Worm (Caenorhabditis elegans) whole organism, young adult: ENCODE measurements around the gene eif-3.F.

Source experiments
- B0261.1 ChIP-seq: sonication (generic microtip); optimal IDR thresholded peaks from 2 replicates; lab custom pipeline; 2016; ENCODE audit warnings: mild to moderate bottlenecking, missing genetic modification characterization, moderate library complexity, missing compliant biosample characterization
- F23B12.7 ChIP-seq: sonication (generic microtip); optimal IDR thresholded peaks from 2 replicates; lab custom pipeline; 2017; ENCODE audit warnings: missing genetic modification characterization, mild to moderate bottlenecking, missing compliant biosample characterization, antibody characterized with exemption, moderate library complexity; ENCODE audit not compliant: insufficient read depth
- F49E8.2 ChIP-seq: sonication (generic microtip); optimal IDR thresholded peaks from 3 replicates; lab custom pipeline; 2017; ENCODE audit warnings: missing genetic modification characterization, mild to moderate bottlenecking, missing compliant biosample characterization, antibody characterized with exemption, moderate library complexity; ENCODE audit not compliant: insufficient read depth
- F57A8.1 ChIP-seq: fragments of 200-800 bp; sonication (Bioruptor generic); optimal IDR thresholded peaks from 2 replicates; lab custom pipeline; 2018; ENCODE audit warnings: mild to moderate bottlenecking, missing genetic modification characterization, moderate library complexity, missing compliant biosample characterization
- Y56A3A.18 ChIP-seq: fragments of 200-800 bp; sonication (Bioruptor generic); IDR thresholded peaks from 2 replicates; pipeline ENCODE4 v1.3.6; 2022; ENCODE audit warnings: missing genetic modification reagents, missing genetic modification characterization, missing compliant biosample characterization
- Y95B8A.8 ChIP-seq: fragments of 200-800 bp; sonication (Bioruptor generic); IDR thresholded peaks from 2 replicates; pipeline ENCODE4 v1.3.6; 2022; ENCODE audit warnings: missing genetic modification reagents, missing genetic modification characterization, missing compliant biosample characterization
- ZK185.1 ChIP-seq: sonication (generic microtip); optimal IDR thresholded peaks from 2 replicates; lab custom pipeline; 2016; ENCODE audit warnings: mild to moderate bottlenecking, missing genetic modification characterization, missing compliant biosample characterization; ENCODE audit not compliant: poor library complexity, severe bottlenecking
- ama-1 ChIP-seq, 3 experiments: fragments of 150-350 bp in 1 of 3; sonication (generic microtip) in 2 of 3; optimal IDR thresholded peaks; 2 replicates each; lab custom pipeline; 2014 to 2018; ENCODE audit warnings: missing biosample characterization in 2 of 3, missing genetic modification characterization in 2 of 3, missing genetic modification reagents in 2 of 3
- attf-3 ChIP-seq: fragments of 200-800 bp; sonication (Bioruptor generic); conservative IDR thresholded peaks from 2 replicates; pipeline ENCODE4 v1.3.6; 2022; ENCODE audit warnings: missing genetic modification reagents, missing genetic modification characterization, missing compliant biosample characterization
- attf-5 ChIP-seq: fragments of 200-800 bp; sonication (Bioruptor generic); optimal IDR thresholded peaks from 2 replicates; lab custom pipeline; 2018; ENCODE audit warnings: mild to moderate bottlenecking, missing genetic modification characterization, missing compliant biosample characterization
- cebp-1 ChIP-seq, 2 experiments: fragments of 200-800 bp in 1 of 2; sonication (Bioruptor generic) in 1 of 2; sonication (generic microtip) in 1 of 2; IDR thresholded peaks in 1 of 2; optimal IDR thresholded peaks in 1 of 2; 2 replicates each; pipeline versions ENCODE4 v1.3.6 to Lab custom; 2017 to 2022; ENCODE audit warnings: missing compliant biosample characterization in 2 of 2, missing genetic modification characterization in 2 of 2, mild to moderate bottlenecking in 1 of 2, missing genetic modification reagents in 1 of 2, moderate library complexity in 1 of 2
- ceh-27 ChIP-seq: fragments of 200-800 bp; sonication (Bioruptor generic); optimal IDR thresholded peaks from 2 replicates; lab custom pipeline; 2018; ENCODE audit warnings: mild to moderate bottlenecking, missing genetic modification characterization, moderate library complexity, missing compliant biosample characterization
- ceh-40 ChIP-seq: fragments of 200-800 bp; sonication (Bioruptor generic); IDR thresholded peaks from 2 replicates; pipeline ENCODE4 v1.3.6; 2022; ENCODE audit warnings: missing genetic modification characterization, missing compliant biosample characterization
- dox-1 ChIP-seq: fragments of 200-800 bp; sonication (Bioruptor generic); IDR thresholded peaks from 2 replicates; pipeline ENCODE4 v1.3.6; 2022; ENCODE audit warnings: missing genetic modification reagents, missing genetic modification characterization, missing compliant biosample characterization
- dpff-1 ChIP-seq: sonication (generic microtip); optimal IDR thresholded peaks from 2 replicates; lab custom pipeline; 2017; ENCODE audit warnings: mild to moderate bottlenecking, missing genetic modification characterization, missing compliant biosample characterization
- efl-1 ChIP-seq: fragments of 150-350 bp; optimal IDR thresholded peaks from 2 replicates; lab custom pipeline; 2014; ENCODE audit warnings: missing biosample characterization, missing genetic modification reagents, missing genetic modification characterization
- egl-18 ChIP-seq: fragments of 200-800 bp; sonication (Bioruptor generic); IDR thresholded peaks from 2 replicates; pipeline ENCODE4 v1.3.6; 2022; ENCODE audit warnings: missing genetic modification reagents, missing genetic modification characterization, missing compliant biosample characterization
- him-1 ChIP-seq: sonication (generic microtip); optimal IDR thresholded peaks from 2 replicates; lab custom pipeline; 2016; ENCODE audit warnings: missing genotype, missing genetic modification reagents, missing genetic modification characterization, missing compliant biosample characterization
- hlh-12 ChIP-seq: sonication (generic microtip); optimal IDR thresholded peaks from 2 replicates; lab custom pipeline; 2016; ENCODE audit warnings: missing genetic modification characterization, missing compliant biosample characterization
- hlh-26 ChIP-seq: fragments of 200-800 bp; sonication (Bioruptor generic); conservative IDR thresholded peaks from 2 replicates; pipeline ENCODE4 v1.3.6; 2022; ENCODE audit warnings: missing genetic modification reagents, missing genetic modification characterization, missing compliant biosample characterization
- lag-1 ChIP-seq: fragments of 200-800 bp; sonication (Bioruptor generic); IDR thresholded peaks from 2 replicates; pipeline ENCODE4 v1.3.6; 2022; ENCODE audit warnings: missing genetic modification reagents, missing genetic modification characterization, missing compliant biosample characterization
- let-526 ChIP-seq: fragments of 200-800 bp; sonication (Bioruptor generic); IDR thresholded peaks from 2 replicates; pipeline ENCODE4 v1.3.6; 2022; ENCODE audit warnings: missing genetic modification reagents, missing genetic modification characterization, missing compliant biosample characterization
- let-607 ChIP-seq, 2 experiments: fragments of 200-800 bp in 1 of 2; sonication (Bioruptor generic) in 1 of 2; sonication (generic microtip) in 1 of 2; optimal IDR thresholded peaks; 2 replicates each; lab custom pipeline; 2016 to 2018; ENCODE audit warnings: mild to moderate bottlenecking in 2 of 2, missing compliant biosample characterization in 2 of 2, missing genetic modification characterization in 2 of 2, moderate library complexity in 2 of 2, missing genotype in 1 of 2
- lin-54 ChIP-seq: fragments of 200-800 bp; sonication (Bioruptor generic); optimal IDR thresholded peaks from 2 replicates; lab custom pipeline; 2018; ENCODE audit warnings: mild to moderate bottlenecking, missing genetic modification characterization, missing compliant biosample characterization
- mel-28 ChIP-seq: sonication (generic microtip); optimal IDR thresholded peaks from 2 replicates; lab custom pipeline; 2016; ENCODE audit warnings: borderline replicate concordance, mild to moderate bottlenecking, missing genetic modification characterization, missing compliant biosample characterization
- nfya-1 ChIP-seq: sonication (generic microtip); optimal IDR thresholded peaks from 2 replicates; lab custom pipeline; 2017; ENCODE audit warnings: antibody characterized with exemption, missing compliant biosample characterization, missing genetic modification characterization, borderline replicate concordance; ENCODE audit not compliant: insufficient read depth
- nfyb-1 ChIP-seq: fragments of 200-800 bp; sonication (Bioruptor generic); IDR thresholded peaks from 2 replicates; pipeline ENCODE4 v1.3.6; 2022; ENCODE audit warnings: missing genetic modification reagents, missing genetic modification characterization, missing compliant biosample characterization
- nhr-80 ChIP-seq: sonication (generic microtip); optimal IDR thresholded peaks from 2 replicates; lab custom pipeline; 2016; ENCODE audit warnings: missing genetic modification characterization, missing compliant biosample characterization
- sdz-38 ChIP-seq: sonication (generic microtip); optimal IDR thresholded peaks from 2 replicates; lab custom pipeline; 2016; ENCODE audit warnings: missing genotype, missing genetic modification characterization, missing compliant biosample characterization
- snpc-4 ChIP-seq, 5 experiments: fragments of 150-350 bp in 1 of 5; sonication (generic microtip) in 4 of 5; optimal IDR thresholded peaks; 2 replicates each; lab custom pipeline; 2014 to 2018; ENCODE audit warnings: missing genetic modification characterization in 5 of 5, missing biosample characterization in 3 of 5, antibody characterized with exemption in 2 of 5, mild to moderate bottlenecking in 2 of 5, missing compliant biosample characterization in 2 of 5, missing genotype in 2 of 5, moderate library complexity in 2 of 5, missing genetic modification reagents in 1 of 5
- tbx-9 ChIP-seq: sonication (generic microtip); optimal IDR thresholded peaks from 2 replicates; lab custom pipeline; 2016; ENCODE audit warnings: borderline replicate concordance, missing genetic modification characterization, inconsistent platforms, missing compliant biosample characterization
- unc-62 ChIP-seq: fragments of 150-350 bp; optimal IDR thresholded peaks from 2 replicates; lab custom pipeline; 2014; ENCODE audit warnings: missing biosample characterization, missing genetic modification reagents, missing genetic modification characterization
- ztf-3 ChIP-seq: fragments of 200-800 bp; sonication (Bioruptor generic); optimal IDR thresholded peaks from 2 replicates; lab custom pipeline; 2018; ENCODE audit warnings: mild to moderate bottlenecking, missing genetic modification characterization, missing compliant biosample characterization

Gene eif-3.F

DNA sequence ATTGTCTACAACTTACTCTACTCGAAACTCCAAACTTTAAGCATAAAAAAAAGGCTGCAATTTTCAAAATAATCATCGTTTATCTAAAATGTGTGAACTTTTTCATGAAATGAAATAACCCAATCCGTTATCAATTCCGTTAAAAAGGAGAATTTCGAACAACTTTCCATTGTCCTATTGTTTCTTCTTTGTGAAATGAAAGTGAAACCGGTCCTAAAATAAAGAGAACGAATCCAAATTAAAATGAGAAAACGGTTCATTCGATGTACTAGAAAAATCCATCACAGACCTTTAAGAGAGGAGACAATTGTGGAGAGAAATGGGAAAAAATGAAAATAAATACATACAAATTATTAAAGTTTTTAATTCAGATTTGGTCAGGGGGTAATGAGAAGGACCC, 35.8 kb upstream of the eif-3.F start, which contains the start of gene C01G6.9:
C01G6.9 (minus strand) TSS at position 141 of the 400 bp plus-strand sequence.
- TF ChIP-seq ceh-27 (GFP tag; lab: Kevin White, UChicago) (no peak), ztf-3 (no peak), attf-3 (GFP tag; lab: Robert Waterston, UW) (no peak), ama-1 (optimal IDR thresholded peaks at IDR 0.05; lab: Kevin White, UChicago) (no peak), ama-1 (GFP tag; optimal IDR thresholded peaks at IDR 0.05; lab: Kevin White, UChicago) (no peak), snpc-4 (GFP tag; optimal IDR thresholded peaks at IDR 0.05; lab: Kevin White, UChicago) (no peak), snpc-4 (tag; optimal IDR thresholded peaks at IDR 0.05; lab: Kevin White, UChicago) (no peak), sdz-38 (tag; lab: Kevin White, UChicago) (no peak), him-1 (tag; lab: Kevin White, UChicago) (no peak), nfyb-1 (no peak), ceh-40 (GFP tag; lab: Robert Waterston, UW) (no peak), F23B12.7 (tag; lab: Kevin White, UChicago) (no peak), hlh-26 (GFP tag; lab: Robert Waterston, UW) (no peak), unc-62 (GFP tag; lab: Kevin White, UChicago) (no peak), F49E8.2 (tag; lab: Kevin White, UChicago) (no peak), efl-1 (GFP tag; lab: Kevin White, UChicago) (no peak)

DNA sequence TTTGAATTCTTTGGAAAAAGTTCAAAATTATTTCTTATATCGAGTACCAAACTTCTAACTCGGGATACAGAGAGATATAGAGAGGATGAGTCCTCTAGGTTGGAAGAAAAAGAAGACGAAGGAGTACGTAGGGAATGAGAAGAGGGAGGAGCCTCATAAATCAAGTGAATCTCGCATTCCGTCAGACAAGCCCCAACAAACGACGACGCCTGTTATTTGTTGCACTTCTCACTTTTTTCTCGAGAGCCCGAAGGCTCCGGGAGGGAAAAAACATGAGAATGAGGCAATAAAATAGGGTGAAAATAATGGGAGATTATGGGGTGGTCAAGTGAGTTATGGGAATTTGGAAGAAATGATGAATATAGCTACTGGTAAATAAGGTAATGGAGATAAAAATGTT, 31.8 kb upstream of the eif-3.F start:
- TF ChIP-seq ama-1 (optimal IDR thresholded peaks at IDR 0.05; lab: Kevin White, UChicago) (no peak), ama-1 (GFP tag; optimal IDR thresholded peaks at IDR 0.05; lab: Kevin White, UChicago) (no peak), Y56A3A.18 (GFP tag; lab: Robert Waterston, UW) (no peak)

ce11 chrII:9301065-9301464, 30.4 kb upstream of the eif-3.F start:
- TF ChIP-seq lin-54 (GFP tag; lab: Kevin White, UChicago) (no peak), nhr-80 (tag; lab: Kevin White, UChicago) (peak; percentile 90), cebp-1 (GFP tag; IDR thresholded peaks at IDR 0.05; lab: Robert Waterston, UW) (no peak), cebp-1 (tag; optimal IDR thresholded peaks at IDR 0.05; lab: Kevin White, UChicago) (peak; percentile 29), let-607 (tag; optimal IDR thresholded peaks at IDR 0.05; lab: Kevin White, UChicago) (peak in 1 of 2 experiments; percentile 2)

- TF ChIP-seq cebp-1 (GFP tag; IDR thresholded peaks at IDR 0.05; lab: Robert Waterston, UW) (no peak), cebp-1 (tag; optimal IDR thresholded peaks at IDR 0.05; lab: Kevin White, UChicago) (peak; percentile 77), mel-28 (tag; lab: Kevin White, UChicago) (no peak)
Observed at ce11 chrII:9303545-9303944, 27.9 kb upstream of the eif-3.F start.

DNA sequence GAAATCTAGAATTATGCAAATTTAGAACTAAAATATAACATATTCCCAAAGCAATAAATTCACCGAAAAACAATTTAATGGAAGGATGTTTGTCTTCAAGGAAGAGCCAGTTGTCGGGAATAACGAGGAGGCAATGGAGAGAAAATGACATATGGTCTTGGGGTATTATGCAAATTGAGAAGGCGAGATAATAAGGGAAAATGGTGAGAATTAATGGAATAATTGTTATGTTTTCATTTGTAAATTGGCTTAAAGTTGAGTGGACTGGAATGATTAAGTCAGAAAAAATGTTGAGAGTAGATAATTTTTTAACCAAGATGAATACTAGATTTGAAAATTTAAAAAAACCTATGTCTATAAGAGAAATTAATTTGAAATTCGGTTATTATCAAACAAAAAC, 26.6 kb upstream of the eif-3.F start:
- TF ChIP-seq hlh-12 (tag; lab: Kevin White, UChicago) (no peak), B0261.1 (tag; lab: Kevin White, UChicago) (no peak), tbx-9 (no peak), Y95B8A.8 (no peak), dox-1 (GFP tag; lab: Robert Waterston, UW) (no peak), ZK185.1 (tag; lab: Kevin White, UChicago) (no peak), egl-18 (no peak), lag-1 (GFP tag; lab: Robert Waterston, UW) (no peak), let-526 (no peak), F57A8.1 (no peak), dpff-1 (no peak), ztf-3 (no peak), attf-5 (GFP tag; lab: Kevin White, UChicago) (no peak), nfya-1 (tag; lab: Kevin White, UChicago) (no peak)
